Worm (Caenorhabditis elegans) whole organism, young adult: ENCODE results near the gene F46C3.6.
A peak's percentile ranks its signal among the peaks of the same experiment; 100 is the strongest.

Experiments
- B0261.1 ChIP-seq: sonication (generic microtip); optimal IDR thresholded peaks from 2 replicates; lab custom pipeline; 2016; ENCODE audit warnings: mild to moderate bottlenecking, missing genetic modification characterization, moderate library complexity, missing compliant biosample characterization
- C17E4.6 ChIP-seq: fragments of 200-800 bp; sonication (Bioruptor generic); IDR thresholded peaks from 2 replicates; pipeline ENCODE4 v1.3.6; 2022; ENCODE audit warnings: missing genetic modification reagents, missing genetic modification characterization, missing compliant biosample characterization
- D2030.7 ChIP-seq: fragments of 200-800 bp; sonication (Bioruptor generic); IDR thresholded peaks from 2 replicates; pipeline ENCODE4 v1.3.6; 2022; ENCODE audit warnings: missing genetic modification reagents, missing genetic modification characterization, missing compliant biosample characterization
- F37B4.10 ChIP-seq: fragments of 200-800 bp; sonication (Bioruptor generic); IDR thresholded peaks from 2 replicates; pipeline ENCODE4 v1.3.6; 2022; ENCODE audit warnings: missing genetic modification characterization, missing compliant biosample characterization
- F52B5.7 ChIP-seq: sonication (generic microtip); optimal IDR thresholded peaks from 2 replicates; lab custom pipeline; 2016; ENCODE audit warnings: mild to moderate bottlenecking, missing genetic modification characterization, missing compliant biosample characterization
- F55B11.4 ChIP-seq: sonication (generic microtip); optimal IDR thresholded peaks from 2 replicates; lab custom pipeline; 2016; ENCODE audit warnings: missing compliant biosample characterization, missing genetic modification characterization, borderline replicate concordance; ENCODE audit not compliant: insufficient read depth
- K11D2.4 ChIP-seq: fragments of 200-800 bp; sonication (Bioruptor generic); IDR thresholded peaks from 2 replicates; pipeline ENCODE4 v1.3.6; 2022; ENCODE audit warnings: missing genetic modification reagents, missing genetic modification characterization, missing compliant biosample characterization
- Y53G8AR.9 ChIP-seq: fragments of 200-800 bp; sonication (Bioruptor generic); conservative IDR thresholded peaks from 2 replicates; pipeline ENCODE4 v1.3.6; 2022; ENCODE audit warnings: missing genetic modification reagents, missing genetic modification characterization, missing compliant biosample characterization
- Y79H2A.3 ChIP-seq: fragments of 200-800 bp; sonication (Bioruptor generic); conservative IDR thresholded peaks from 2 replicates; pipeline ENCODE4 v1.3.6; 2022; ENCODE audit warnings: missing genetic modification reagents, missing genetic modification characterization, missing compliant biosample characterization
- aptf-2 ChIP-seq: fragments of 200-800 bp; sonication (Bioruptor generic); conservative IDR thresholded peaks from 2 replicates; pipeline ENCODE4 v1.3.6; 2022; ENCODE audit warnings: missing genetic modification reagents, missing genetic modification characterization, missing compliant biosample characterization
- atf-7 ChIP-seq: sonication (generic microtip); optimal IDR thresholded peaks from 2 replicates; lab custom pipeline; 2017; ENCODE audit warnings: mild to moderate bottlenecking, missing genetic modification characterization, missing compliant biosample characterization
- attf-3 ChIP-seq: fragments of 200-800 bp; sonication (Bioruptor generic); conservative IDR thresholded peaks from 2 replicates; pipeline ENCODE4 v1.3.6; 2022; ENCODE audit warnings: missing genetic modification reagents, missing genetic modification characterization, missing compliant biosample characterization
- attf-5 ChIP-seq: fragments of 200-800 bp; sonication (Bioruptor generic); optimal IDR thresholded peaks from 2 replicates; lab custom pipeline; 2018; ENCODE audit warnings: mild to moderate bottlenecking, missing genetic modification characterization, missing compliant biosample characterization
- bed-2 ChIP-seq: fragments of 200-800 bp; sonication (Bioruptor generic); IDR thresholded peaks from 2 replicates; pipeline ENCODE4 v1.3.6; 2022; ENCODE audit warnings: missing genetic modification reagents, missing genetic modification characterization, missing compliant biosample characterization
- cebp-1 ChIP-seq, 2 experiments: fragments of 200-800 bp in 1 of 2; sonication (Bioruptor generic) in 1 of 2; sonication (generic microtip) in 1 of 2; IDR thresholded peaks in 1 of 2; optimal IDR thresholded peaks in 1 of 2; 2 replicates each; pipeline versions ENCODE4 v1.3.6 to Lab custom; 2017 to 2022; ENCODE audit warnings: missing compliant biosample characterization in 2 of 2, missing genetic modification characterization in 2 of 2, mild to moderate bottlenecking in 1 of 2, missing genetic modification reagents in 1 of 2, moderate library complexity in 1 of 2
- ceh-100 ChIP-seq: fragments of 200-800 bp; sonication (Bioruptor generic); IDR thresholded peaks from 2 replicates; pipeline ENCODE4 v1.3.6; 2022; ENCODE audit warnings: missing genetic modification reagents, missing genetic modification characterization, missing compliant biosample characterization
- ceh-58 ChIP-seq: fragments of 200-800 bp; sonication (Bioruptor generic); IDR thresholded peaks from 2 replicates; pipeline ENCODE4 v1.3.6; 2022; ENCODE audit warnings: missing genetic modification characterization, missing compliant biosample characterization
- chd-7 ChIP-seq: sonication (generic microtip); optimal IDR thresholded peaks from 2 replicates; lab custom pipeline; 2016; ENCODE audit warnings: mild to moderate bottlenecking, missing genetic modification characterization, moderate library complexity, missing compliant biosample characterization
- dpl-1 ChIP-seq: fragments of 150-350 bp; optimal IDR thresholded peaks from 2 replicates; lab custom pipeline; 2014; ENCODE audit warnings: missing biosample characterization, missing genetic modification reagents, missing genetic modification characterization
- egl-44 ChIP-seq: fragments of 200-800 bp; sonication (Bioruptor generic); IDR thresholded peaks from 2 replicates; pipeline ENCODE4 v1.3.6; 2022; ENCODE audit warnings: missing genetic modification reagents, missing genetic modification characterization, missing compliant biosample characterization
- ekl-4 ChIP-seq: fragments of 200-800 bp; sonication (Bioruptor generic); IDR thresholded peaks from 2 replicates; pipeline ENCODE4 v1.3.6; 2022; ENCODE audit warnings: missing genetic modification reagents, missing genetic modification characterization, missing compliant biosample characterization
- hlh-12 ChIP-seq: sonication (generic microtip); optimal IDR thresholded peaks from 2 replicates; lab custom pipeline; 2016; ENCODE audit warnings: missing genetic modification characterization, missing compliant biosample characterization
- hrde-1 ChIP-seq: sonication (generic microtip); optimal IDR thresholded peaks from 2 replicates; lab custom pipeline; 2016; ENCODE audit warnings: missing genetic modification characterization, mild to moderate bottlenecking, missing compliant biosample characterization, moderate library complexity, missing genotype, missing genetic modification reagents, borderline replicate concordance
- let-526 ChIP-seq: fragments of 200-800 bp; sonication (Bioruptor generic); IDR thresholded peaks from 2 replicates; pipeline ENCODE4 v1.3.6; 2022; ENCODE audit warnings: missing genetic modification reagents, missing genetic modification characterization, missing compliant biosample characterization
- lin-35 ChIP-seq, 3 experiments: fragments of 150-350 bp in 2 of 3; sonication (generic microtip) in 1 of 3; optimal IDR thresholded peaks; 2 replicates each; lab custom pipeline; 2014 to 2018; ENCODE audit warnings: missing biosample characterization in 3 of 3, missing genetic modification characterization in 3 of 3, missing genetic modification reagents in 3 of 3
- lin-40 ChIP-seq: sonication (generic microtip); optimal IDR thresholded peaks from 2 replicates; lab custom pipeline; 2016; ENCODE audit warnings: missing genetic modification characterization, mild to moderate bottlenecking, missing compliant biosample characterization, missing genotype, missing genetic modification reagents
- lin-54 ChIP-seq: fragments of 200-800 bp; sonication (Bioruptor generic); optimal IDR thresholded peaks from 2 replicates; lab custom pipeline; 2018; ENCODE audit warnings: mild to moderate bottlenecking, missing genetic modification characterization, missing compliant biosample characterization
- madf-6 ChIP-seq: fragments of 200-800 bp; sonication (Bioruptor generic); IDR thresholded peaks from 2 replicates; pipeline ENCODE4 v1.3.6; 2022; ENCODE audit warnings: missing genetic modification reagents, missing genetic modification characterization, missing compliant biosample characterization
- mcd-1 ChIP-seq: fragments of 200-800 bp; sonication (Bioruptor generic); IDR thresholded peaks from 2 replicates; pipeline ENCODE4 v1.3.6; 2022; ENCODE audit warnings: missing genetic modification reagents, missing genetic modification characterization, missing compliant biosample characterization
- mes-4 ChIP-seq: sonication (generic microtip); optimal IDR thresholded peaks from 2 replicates; lab custom pipeline; 2016; ENCODE audit warnings: missing genotype, missing genetic modification characterization, missing compliant biosample characterization
- nfya-1 ChIP-seq: sonication (generic microtip); optimal IDR thresholded peaks from 2 replicates; lab custom pipeline; 2017; ENCODE audit warnings: antibody characterized with exemption, missing compliant biosample characterization, missing genetic modification characterization, borderline replicate concordance; ENCODE audit not compliant: insufficient read depth
- pha-4 ChIP-seq: fragments of 150-350 bp; sonication (generic microtip); optimal IDR thresholded peaks from 2 replicates; lab custom pipeline; 2014; ENCODE audit warnings: missing biosample characterization, missing genetic modification reagents, missing genetic modification characterization
- sdz-38 ChIP-seq: sonication (generic microtip); optimal IDR thresholded peaks from 2 replicates; lab custom pipeline; 2016; ENCODE audit warnings: missing genotype, missing genetic modification characterization, missing compliant biosample characterization
- snpc-4 ChIP-seq, 5 experiments: fragments of 150-350 bp in 1 of 5; sonication (generic microtip) in 4 of 5; optimal IDR thresholded peaks; 2 replicates each; lab custom pipeline; 2014 to 2018; ENCODE audit warnings: missing genetic modification characterization in 5 of 5, missing biosample characterization in 3 of 5, antibody characterized with exemption in 2 of 5, mild to moderate bottlenecking in 2 of 5, missing compliant biosample characterization in 2 of 5, missing genotype in 2 of 5, moderate library complexity in 2 of 5, missing genetic modification reagents in 1 of 5
- tbp1 ChIP-seq: fragments of 200-800 bp; sonication (Bioruptor generic); optimal IDR thresholded peaks from 2 replicates; lab custom pipeline; 2018; ENCODE audit warnings: mild to moderate bottlenecking, missing genetic modification characterization, missing compliant biosample characterization
- tlf-1 ChIP-seq: fragments of 200-800 bp; sonication (Bioruptor generic); optimal IDR thresholded peaks from 2 replicates; lab custom pipeline; 2018; ENCODE audit warnings: mild to moderate bottlenecking, missing genetic modification characterization, missing compliant biosample characterization
- unc-130 ChIP-seq: sonication (generic microtip); optimal IDR thresholded peaks from 2 replicates; lab custom pipeline; 2016; ENCODE audit warnings: missing genetic modification reagents, missing genetic modification characterization, missing compliant biosample characterization
- xnd-1 ChIP-seq: sonication (generic microtip); optimal IDR thresholded peaks from 2 replicates; lab custom pipeline; 2016; ENCODE audit warnings: missing genotype, missing genetic modification reagents, missing genetic modification characterization, missing compliant biosample characterization
- ztf-28 ChIP-seq: fragments of 200-800 bp; sonication (Bioruptor generic); IDR thresholded peaks from 2 replicates; pipeline ENCODE4 v1.3.6; 2022; ENCODE audit warnings: missing genetic modification reagents, missing genetic modification characterization, missing compliant biosample characterization

Gene F46C3.6

DNA sequence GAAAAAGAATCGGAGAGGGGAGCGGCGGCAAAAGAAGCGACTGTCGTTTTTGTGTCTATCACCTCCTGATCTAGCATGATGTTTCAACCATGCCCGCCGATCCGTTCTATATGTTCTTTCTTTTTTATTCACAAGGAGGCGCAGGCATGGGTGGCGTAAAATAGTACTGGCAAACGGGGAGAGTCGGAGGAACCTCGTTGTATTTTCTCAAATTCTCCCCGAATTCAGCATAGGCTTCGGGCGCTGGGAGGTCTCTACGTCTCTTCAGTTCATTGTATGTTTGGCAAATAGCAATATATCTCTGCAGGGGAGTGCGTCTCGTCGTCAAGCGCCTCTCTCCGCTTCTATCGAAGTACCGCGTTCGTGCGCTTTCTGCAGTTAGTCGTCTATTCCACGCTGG, 45.3 kb upstream of the F46C3.6 start, which contains the start of gene lin-14 (continued):
- no peak for TF ChIP-seq B0261.1 (tag; lab: Kevin White, UChicago)
- no peak for TF ChIP-seq F55B11.4
- TF ChIP-seq ztf-28 (GFP tag; lab: Robert Waterston, UW) = no peak
- TF ChIP-seq cebp-1 (GFP tag; IDR thresholded peaks at IDR 0.05; lab: Robert Waterston, UW) = no peak
- TF ChIP-seq cebp-1 (tag; optimal IDR thresholded peaks at IDR 0.05; lab: Kevin White, UChicago) = peak; percentile 58
- no peak for TF ChIP-seq pha-4 (tag; lab: Kevin White, UChicago)
- peak; percentile 76 for TF ChIP-seq lin-40
- TF ChIP-seq F52B5.7 = no peak
- no peak for TF ChIP-seq nfya-1 (tag; lab: Kevin White, UChicago)
- TF ChIP-seq D2030.7 = no peak
- TF ChIP-seq tbp1 (GFP tag; lab: Kevin White, UChicago) = peak; percentile 15
- no peak for TF ChIP-seq hlh-12 (tag; lab: Kevin White, UChicago)
- no peak for TF ChIP-seq aptf-2 (GFP tag; lab: Robert Waterston, UW)
- no peak for TF ChIP-seq Y79H2A.3
- no peak for TF ChIP-seq sdz-38 (tag; lab: Kevin White, UChicago)
- no peak for TF ChIP-seq unc-130 (GFP tag; lab: Kevin White, UChicago)
- TF ChIP-seq egl-44 (GFP tag; lab: Robert Waterston, UW) = no peak
- TF ChIP-seq lin-54 (GFP tag; lab: Kevin White, UChicago) = no peak
- TF ChIP-seq tlf-1 (GFP tag; lab: Kevin White, UChicago) = no peak
- TF ChIP-seq atf-7 (tag; lab: Kevin White, UChicago) = peak; percentile 5
- TF ChIP-seq snpc-4 (GFP tag; optimal IDR thresholded peaks at IDR 0.05; lab: Kevin White, UChicago) = no peak
- TF ChIP-seq snpc-4 (tag; optimal IDR thresholded peaks at IDR 0.05; lab: Kevin White, UChicago) = no peak
- no peak for TF ChIP-seq hrde-1
- TF ChIP-seq ceh-100 (GFP tag; lab: Robert Waterston, UW) = no peak
- no peak for TF ChIP-seq lin-35 (GFP tag; optimal IDR thresholded peaks at IDR 0.05; lab: Kevin White, UChicago)
- TF ChIP-seq let-526 (GFP tag; lab: Robert Waterston, UW) = no peak
- TF ChIP-seq chd-7 (tag; lab: Kevin White, UChicago) = peak; percentile 2
- TF ChIP-seq attf-5 (GFP tag; lab: Kevin White, UChicago) = peak; percentile 1
- TF ChIP-seq dpl-1 (GFP tag; lab: Kevin White, UChicago) = no peak
- TF ChIP-seq attf-3 (GFP tag; lab: Robert Waterston, UW) = no peak
- TF ChIP-seq mcd-1 (GFP tag; lab: Robert Waterston, UW) = peak; percentile 40; the same call in 1 of the 2 replicates
- TF ChIP-seq F37B4.10 (GFP tag; lab: Robert Waterston, UW) = no peak
- 0 out of 2 replicates have a peak, but pooled peaks have one; percentile 24 for TF ChIP-seq K11D2.4 (GFP tag; lab: Robert Waterston, UW)
- TF ChIP-seq madf-6 = no peak
- TF ChIP-seq ceh-58 (GFP tag; lab: Robert Waterston, UW) = no peak
- TF ChIP-seq C17E4.6 = no peak
- TF ChIP-seq bed-2 = no peak
- TF ChIP-seq ekl-4 (GFP tag; lab: Robert Waterston, UW) = no peak
- TF ChIP-seq mes-4 (tag; lab: Kevin White, UChicago) = no peak
- no peak for TF ChIP-seq xnd-1 (tag; lab: Kevin White, UChicago)
- no peak for TF ChIP-seq Y53G8AR.9 (GFP tag; lab: Robert Waterston, UW)
